Fruit fly (Drosophila melanogaster): ENCODE measurements around the gene Mettl14.

Gene Mettl14

dm6 chr2L:8284913-8285619 lies 23.2 kb upstream of the Mettl14 start (continued):
- no peak for TF ChIP-seq chinmo (GFP tag; IDR thresholded peaks at IDR 0.05; ENCODE audit: partially characterized antibody)
- no peak for TF ChIP-seq CG13296 (GFP tag; optimal IDR thresholded peaks at IDR 0.05)
- no peak for TF ChIP-seq CG4730 (GFP tag; IDR thresholded peaks at IDR 0.05)
- no peak for TF ChIP-seq gcm2 (GFP tag; optimal IDR thresholded peaks at IDR 0.05)
- peak; percentile 34 for TF ChIP-seq CG10431 (GFP tag; optimal IDR thresholded peaks at IDR 0.05)
- TF ChIP-seq ase (GFP tag; IDR thresholded peaks at IDR 0.05): no peak
- no peak for TF ChIP-seq CG15073 (GFP tag; optimal IDR thresholded peaks at IDR 0.05)
- TF ChIP-seq Dp (GFP tag; optimal IDR thresholded peaks at IDR 0.05): no peak
- no peak for TF ChIP-seq caup (GFP tag; optimal IDR thresholded peaks at IDR 0.05; ENCODE audit: severe bottlenecking)
- TF ChIP-seq Chrac-16 (GFP tag; optimal IDR thresholded peaks at IDR 0.05): no peak
- no peak for TF ChIP-seq MESR4 (GFP tag; optimal IDR thresholded peaks at IDR 0.05)
- TF ChIP-seq BtbVII (GFP tag; optimal IDR thresholded peaks at IDR 0.05): no peak
- no peak for TF ChIP-seq Adf1 (GFP tag; IDR thresholded peaks at IDR 0.05)
- TF ChIP-seq HLHmδ (GFP tag; optimal IDR thresholded peaks at IDR 0.05): no peak
- no peak for TF ChIP-seq lola (GFP tag; optimal IDR thresholded peaks at IDR 0.05)
- no peak for TF ChIP-seq CG6175 (GFP tag; IDR thresholded peaks at IDR 0.05)
- no peak for TF ChIP-seq Elba2 (GFP tag; optimal IDR thresholded peaks at IDR 0.05)
- TF ChIP-seq CG15011 (GFP tag; optimal IDR thresholded peaks at IDR 0.05): no peak
- peak; percentile 11 for TF ChIP-seq ewg (GFP tag; optimal IDR thresholded peaks at IDR 0.05)
- TF ChIP-seq gfzf (GFP tag; optimal IDR thresholded peaks at IDR 0.05): no peak
- TF ChIP-seq chif (GFP tag; optimal IDR thresholded peaks at IDR 0.05): no peak
- TF ChIP-seq nau (GFP tag; optimal IDR thresholded peaks at IDR 0.05): no peak
- TF ChIP-seq Awh (GFP tag; IDR thresholded peaks at IDR 0.05): peak; percentile 45; the same call in 1 of the 2 replicates
- TF ChIP-seq CG33557 (GFP tag; optimal IDR thresholded peaks at IDR 0.05): no peak
- peak in 1 of 2 experiments; percentile 37 for TF ChIP-seq Hr78 (GFP tag; optimal IDR thresholded peaks at IDR 0.05)
- TF ChIP-seq Six4 (GFP tag; optimal IDR thresholded peaks at IDR 0.05): no peak
- no peak for TF ChIP-seq pum (GFP tag; optimal IDR thresholded peaks at IDR 0.05)
- no peak for TF ChIP-seq lbe (GFP tag; optimal IDR thresholded peaks at IDR 0.05)
- no peak for TF ChIP-seq CG17802 (tag; optimal IDR thresholded peaks at IDR 0.05)
- TF ChIP-seq CG18011 (GFP tag; optimal IDR thresholded peaks at IDR 0.05): no peak
- TF ChIP-seq CG13287 (GFP tag; IDR thresholded peaks at IDR 0.05; ENCODE audit: partially characterized antibody): no peak
- no peak for TF ChIP-seq Hr39 (optimal IDR thresholded peaks at IDR 0.05)
- no peak for TF ChIP-seq kah (GFP tag; optimal IDR thresholded peaks at IDR 0.05)
- TF ChIP-seq Sox100B (GFP tag; optimal IDR thresholded peaks at IDR 0.05): no peak
- TF ChIP-seq Ravus (GFP tag; IDR thresholded peaks at IDR 0.05): no peak
- no peak for TF ChIP-seq klu (GFP tag; IDR thresholded peaks at IDR 0.05)
- no peak; the same call in 2 of the 3 replicates for TF ChIP-seq ci (GFP tag; IDR thresholded peaks at IDR 0.05)
- TF ChIP-seq CG2712 (tag; optimal IDR thresholded peaks at IDR 0.05): peak; percentile 30
- TF ChIP-seq cas (GFP tag; IDR thresholded peaks at IDR 0.05): no peak
- no peak for TF ChIP-seq CG9437 (GFP tag; optimal IDR thresholded peaks at IDR 0.05)
- no peak for TF ChIP-seq Kr (GFP tag; optimal IDR thresholded peaks at IDR 0.05)
- TF ChIP-seq CG3065 (GFP tag; optimal IDR thresholded peaks at IDR 0.05): no peak
- no peak for TF ChIP-seq NC2β (GFP tag; optimal IDR thresholded peaks at IDR 0.05)
- peak; percentile 17 for TF ChIP-seq CG12391 (tag; optimal IDR thresholded peaks at IDR 0.05)
- TF ChIP-seq Mrtf (GFP tag; IDR thresholded peaks at IDR 0.05): no peak
- no peak for TF ChIP-seq br (optimal IDR thresholded peaks at IDR 0.05)
- peak; percentile 31 for TF ChIP-seq fd96Cb (tag; optimal IDR thresholded peaks at IDR 0.05)
- no peak for TF ChIP-seq Lhr (GFP tag; optimal IDR thresholded peaks at IDR 0.05)
- no peak for TF ChIP-seq Meics (GFP tag; optimal IDR thresholded peaks at IDR 0.05)
